Worm (Caenorhabditis elegans) whole organism, L1 larva: Measurements from ENCODE around the gene cgt-3.

ENCODE experiments used
- lin-15B ChIP-seq: fragments of 150-350 bp; sonication (generic microtip); optimal IDR thresholded peaks from 3 replicates; lab custom pipeline; 2014; ENCODE audit warnings: missing biosample characterization, missing genetic modification characterization
- lin-39 ChIP-seq: fragments of 150-350 bp; optimal IDR thresholded peaks from 2 replicates; lab custom pipeline; 2014; ENCODE audit warnings: missing biosample characterization, missing genetic modification reagents, missing genetic modification characterization
- mep-1 ChIP-seq: fragments of 150-350 bp; optimal IDR thresholded peaks from 2 replicates; lab custom pipeline; 2014; ENCODE audit warnings: missing biosample characterization, missing genetic modification characterization
- swsn-7 ChIP-seq: sonication (generic microtip); optimal IDR thresholded peaks from 2 replicates; lab custom pipeline; 2016; ENCODE audit warnings: missing genetic modification characterization, missing compliant biosample characterization
- zag-1 ChIP-seq: fragments of 150-350 bp; optimal IDR thresholded peaks from 2 replicates; lab custom pipeline; 2014; ENCODE audit warnings: missing biosample characterization, missing genetic modification characterization

DNA sequence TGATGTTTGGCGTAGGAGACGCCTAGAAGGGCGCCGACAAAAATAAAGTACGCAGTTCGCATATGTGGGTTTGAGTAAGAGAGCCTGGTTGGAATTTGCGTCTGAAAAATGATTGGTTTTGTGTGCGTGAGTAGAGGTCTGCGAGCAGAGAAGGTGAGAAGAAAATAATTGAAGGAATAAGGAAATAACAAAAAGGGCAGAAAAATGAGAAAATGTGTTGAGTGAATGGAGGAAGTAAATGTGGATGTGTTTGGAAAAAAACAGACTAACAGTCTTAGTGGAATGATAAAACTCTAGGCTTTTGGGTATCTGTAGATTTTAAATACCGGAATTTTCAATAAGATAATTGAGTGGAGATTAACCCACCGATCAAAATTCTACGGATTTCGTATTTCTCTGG is 45.5 kb downstream of the cgt-3 start, which contains the start of gene casy-1:
- TF ChIP-seq swsn-7 (tag; lab: Kevin White, UChicago) (no peak), lin-39 (tag; lab: Kevin White, UChicago) (no peak), mep-1 (tag; lab: Kevin White, UChicago) (no peak), lin-15B (no peak), zag-1 (tag; lab: Kevin White, UChicago) (no peak)
